Worm (Caenorhabditis elegans): ENCODE measurements around the gene lips-11.
"Not testable (repeated sequence)": the region's sequence is repeated elsewhere in the genome, so short reads cannot be mapped to it uniquely, and the experiment has no call there.

The lips-11 gene

DNA sequence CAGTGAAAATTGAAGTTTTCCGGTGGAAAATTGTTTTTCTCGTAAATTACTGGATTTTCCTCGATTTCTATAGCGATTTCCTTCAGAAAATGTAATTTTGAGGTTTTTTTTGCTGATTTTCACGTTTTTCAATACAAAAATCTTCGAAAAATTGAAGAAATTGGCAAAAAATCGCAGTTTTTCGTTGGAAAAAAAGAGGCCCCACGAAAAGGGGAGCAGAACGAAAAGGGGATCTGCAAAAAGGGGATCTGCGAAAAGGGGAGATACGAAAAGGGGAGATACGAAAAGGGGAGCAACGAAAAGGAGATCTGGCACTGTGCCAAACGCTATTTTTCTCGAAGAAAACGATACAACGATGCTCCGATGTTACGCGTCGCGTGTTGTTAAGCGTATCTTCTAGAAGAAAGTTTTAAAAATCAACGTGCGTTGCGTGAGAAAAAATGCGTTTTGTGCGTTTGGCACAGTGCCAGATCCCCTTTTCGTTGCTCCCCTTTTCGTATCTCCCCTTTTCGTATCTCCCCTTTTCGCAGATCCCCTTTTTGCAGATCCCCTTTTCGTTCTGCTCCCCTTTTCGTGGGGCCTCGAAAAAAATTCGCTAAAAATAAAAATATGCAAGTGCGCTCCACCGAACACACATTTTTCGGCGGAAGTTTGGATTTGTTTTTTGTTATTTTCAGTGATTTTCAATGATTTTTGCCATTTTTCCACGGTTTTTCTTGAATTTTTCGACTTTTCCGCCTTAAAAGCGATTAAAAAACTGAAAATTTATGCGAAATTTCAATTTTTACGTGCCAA is 23.7 kb upstream of the lips-11 start:
- TF ChIP-seq vab-7 (GFP tag; IDR thresholded peaks at IDR 0.05) (peak; percentile 69), lin-38 (GFP tag; IDR thresholded peaks at IDR 0.05) (peak; percentile 98), dmd-9 (GFP tag; IDR thresholded peaks at IDR 0.05) (peak; percentile 80), dpl-1 (GFP tag; optimal IDR thresholded peaks at IDR 0.05) (peak; percentile 38), ceh-44 (GFP tag; IDR thresholded peaks at IDR 0.05) (peak; percentile 87), mep-1 (tag; optimal IDR thresholded peaks at IDR 0.05) (peak; percentile 55), lsy-2 (tag; optimal IDR thresholded peaks at IDR 0.05) (peak in 1 of 2 experiments; percentile 47), mes-2 (tag; optimal IDR thresholded peaks at IDR 0.05; ENCODE audit: poor library complexity, severe bottlenecking) (peak; percentile 87), Y48G9A.11 (GFP tag; IDR thresholded peaks at IDR 0.05) (peak; percentile 80; the same call in 1 of the 2 replicates), tra-1 (GFP tag; IDR thresholded peaks at IDR 0.05) (peak; percentile 24; the same call in 1 of the 2 replicates), mdt-29 (GFP tag; IDR thresholded peaks at IDR 0.05) (0 out of 2 replicates have a peak, but pooled peaks have one; percentile 13), lin-13 (GFP tag; optimal IDR thresholded peaks at IDR 0.05) (peak; percentile 30), dmd-6 (GFP tag; IDR thresholded peaks at IDR 0.05) (peak; percentile 46), sdz-12 (GFP tag; optimal IDR thresholded peaks at IDR 0.05) (peak; percentile 18), ZK337.2 (GFP tag; IDR thresholded peaks at IDR 0.05) (peak; percentile 66; the same call in 1 of the 2 replicates), F37D6.2 (tag; optimal IDR thresholded peaks at IDR 0.05) (peak; percentile 34), hif-1 (tag; optimal IDR thresholded peaks at IDR 0.05) (peak in 1 of 2 experiments; percentile 17), unc-130 (GFP tag; optimal IDR thresholded peaks at IDR 0.05) (peak; percentile 42), rbr-2 (tag; optimal IDR thresholded peaks at IDR 0.05) (peak; percentile 51), snpc-1.2 (GFP tag; IDR thresholded peaks at IDR 0.05) (0 out of 2 replicates have a peak, but pooled peaks have one; percentile 11), pha-4 (GFP tag; IDR thresholded peaks at IDR 0.05) (peak; percentile 60; the same call in 1 of the 2 replicates), madf-5 (GFP tag; IDR thresholded peaks at IDR 0.05) (0 out of 4 replicates have a peak, but pooled peaks of 1 of the 2 experiments have one; percentile 59), arid-1 (GFP tag; conservative IDR thresholded peaks at IDR 0.05) (peak; percentile 59; the same call in 1 of the 2 replicates), D1046.2 (GFP tag; IDR thresholded peaks at IDR 0.05) (0 out of 2 replicates have a peak, but pooled peaks have one; percentile 59), nhr-42 (GFP tag; IDR thresholded peaks at IDR 0.05) (peak; percentile 61; the same call in 1 of the 2 replicates), madf-9 (GFP tag; conservative IDR thresholded peaks at IDR 0.05) (peak; percentile 66), hmg-1.1 (GFP tag; IDR thresholded peaks at IDR 0.05) (peak; percentile 49), ctbp-1 (GFP tag; IDR thresholded peaks at IDR 0.05) (peak; percentile 67; the same call in 1 of the 2 replicates)
- TF ChIP-seq pha-4 (tag; optimal IDR thresholded peaks at IDR 0.05) = not testable (repeated sequence)

DNA sequence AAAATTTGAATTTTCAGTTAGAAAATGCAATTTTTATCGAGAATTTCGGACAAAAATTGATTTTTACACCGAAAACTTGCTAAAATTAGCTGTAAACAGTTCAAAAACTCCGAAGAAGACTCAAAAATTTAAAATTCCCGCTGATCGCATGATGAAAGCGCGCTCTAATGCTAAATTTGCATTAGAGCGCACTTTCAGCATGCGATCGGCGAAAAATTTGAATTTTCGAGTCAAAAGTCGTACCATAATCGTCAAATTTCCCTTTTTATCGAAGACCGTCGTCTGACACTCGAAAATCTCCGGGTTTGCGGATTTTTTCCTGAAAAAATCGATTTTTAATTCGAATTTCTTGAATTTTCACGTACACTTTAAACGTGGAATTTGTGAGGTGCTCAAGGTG is 22.5 kb upstream of the lips-11 start:
- TF ChIP-seq lin-38 (GFP tag; IDR thresholded peaks at IDR 0.05) (peak; percentile 63), daf-19 (GFP tag; conservative IDR thresholded peaks at IDR 0.05) (no peak), duxl-1 (tag; optimal IDR thresholded peaks at IDR 0.05; ENCODE audit: poor library complexity) (no peak), jun-1 (tag; optimal IDR thresholded peaks at IDR 0.05) (no peak), ces-1 (GFP tag; optimal IDR thresholded peaks at IDR 0.05) (no peak)

DNA sequence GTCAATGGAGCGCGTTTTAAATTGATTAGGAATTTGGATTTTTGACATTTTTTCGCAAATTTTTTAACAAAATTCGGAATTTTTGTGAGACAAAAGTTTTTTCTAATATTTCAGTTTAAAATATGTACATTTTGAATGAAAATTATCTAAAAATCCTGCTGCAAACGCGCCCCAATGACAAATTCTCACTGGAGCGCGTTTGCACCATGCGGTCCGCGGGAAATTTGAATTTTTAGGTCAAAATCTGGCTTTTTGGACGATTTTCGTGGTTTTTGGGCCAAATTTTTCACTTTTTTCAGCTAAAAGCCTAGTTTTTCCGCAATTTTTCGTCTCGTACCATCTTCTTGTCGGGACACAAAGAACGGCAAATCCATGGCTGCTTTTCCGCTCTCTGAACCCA is 21.9 kb upstream of the lips-11 start:
- TF ChIP-seq lin-38 (GFP tag; IDR thresholded peaks at IDR 0.05) = peak; percentile 81
- TF ChIP-seq fkh-10 (GFP tag; optimal IDR thresholded peaks at IDR 0.05) = no peak
- no peak for TF ChIP-seq gei-8 (GFP tag; optimal IDR thresholded peaks at IDR 0.05)
- no peak for TF ChIP-seq lin-13 (GFP tag; optimal IDR thresholded peaks at IDR 0.05)
- no peak for TF ChIP-seq Y105C5A.15 (GFP tag; IDR thresholded peaks at IDR 0.05)
